Fruit fly (Drosophila melanogaster) whole organism, prepupa: ENCODE results near the gene CG6026.

ENCODE experiments used
- CG10669 ChIP-seq: fragments of 200-800 bp; sonication (Bioruptor generic); optimal IDR thresholded peaks from 3 replicates; lab custom pipeline; 2018; ENCODE audit warnings: missing biosample characterization, mild to moderate bottlenecking, missing genetic modification characterization, moderate library complexity
- CG11762 ChIP-seq: fragments of 200-800 bp; sonication (Bioruptor generic); optimal IDR thresholded peaks from 3 replicates; lab custom pipeline; 2016; ENCODE audit warnings: missing biosample characterization, missing genetic modification characterization; ENCODE audit not compliant: insufficient read depth
- CG15336 ChIP-seq: fragments of 200-800 bp; sonication (Bioruptor generic); IDR thresholded peaks from 2 replicates; pipeline ENCODE4 v1.3.6; 2022; ENCODE audit warnings: missing biosample characterization, missing genetic modification characterization
- CG1621 ChIP-seq: fragments of 200-800 bp; sonication (Bioruptor generic); optimal IDR thresholded peaks from 3 replicates; lab custom pipeline; 2018; ENCODE audit warnings: missing biosample characterization, mild to moderate bottlenecking, missing genetic modification characterization
- CG16779 ChIP-seq: fragments of 200-800 bp; sonication (Bioruptor generic); optimal IDR thresholded peaks from 3 replicates; lab custom pipeline; 2017; ENCODE audit warnings: missing biosample characterization, mild to moderate bottlenecking, missing genetic modification characterization
- CG3032 ChIP-seq: fragments of 200-800 bp; optimal IDR thresholded peaks from 2 replicates; lab custom pipeline; 2019; ENCODE audit warnings: missing biosample characterization, mild to moderate bottlenecking, missing genetic modification characterization, moderate library complexity
- CG31627 ChIP-seq: fragments of 200-800 bp; sonication (Bioruptor generic); optimal IDR thresholded peaks from 3 replicates; lab custom pipeline; 2016; ENCODE audit warnings: missing biosample characterization, missing genetic modification characterization
- CG32006 ChIP-seq: fragments of 200-800 bp; sonication (Bioruptor generic); optimal IDR thresholded peaks from 3 replicates; lab custom pipeline; 2017; ENCODE audit warnings: missing biosample characterization, mild to moderate bottlenecking, missing genetic modification characterization
- CG34406 ChIP-seq: fragments of 200-800 bp; sonication (Bioruptor generic); optimal IDR thresholded peaks from 3 replicates; lab custom pipeline; 2016; ENCODE audit warnings: missing biosample characterization, missing genetic modification characterization
- CG3919 ChIP-seq: fragments of 200-800 bp; sonication (Bioruptor generic); optimal IDR thresholded peaks from 3 replicates; lab custom pipeline; 2016; ENCODE audit warnings: missing biosample characterization, missing genetic modification characterization
- CG6276 ChIP-seq: fragments of 200-800 bp; sonication (Bioruptor generic); optimal IDR thresholded peaks from 2 replicates; lab custom pipeline; 2017; ENCODE audit warnings: missing biosample characterization, mild to moderate bottlenecking, missing genetic modification characterization
- CG6792 ChIP-seq: fragments of 200-800 bp; sonication (Bioruptor generic); optimal IDR thresholded peaks from 3 replicates; lab custom pipeline; 2016; ENCODE audit warnings: missing biosample characterization, missing genetic modification characterization
- CG6808 ChIP-seq: fragments of 200-800 bp; sonication (Bioruptor generic); optimal IDR thresholded peaks from 3 replicates; lab custom pipeline; 2017; ENCODE audit warnings: missing biosample characterization, missing genetic modification characterization, mild to moderate bottlenecking, moderate library complexity, missing genetic modification reagents
- CG7368 ChIP-seq: fragments of 200-800 bp; sonication (Bioruptor generic); optimal IDR thresholded peaks from 3 replicates; lab custom pipeline; 2016; ENCODE audit warnings: missing biosample characterization, missing genetic modification characterization
- CG8632 ChIP-seq: fragments of 200-800 bp; sonication (Bioruptor generic); optimal IDR thresholded peaks from 3 replicates; lab custom pipeline; 2016; ENCODE audit warnings: missing biosample characterization, missing genetic modification characterization
- CG9139 ChIP-seq: fragments of 200-800 bp; sonication (Bioruptor generic); optimal IDR thresholded peaks from 3 replicates; lab custom pipeline; 2017; ENCODE audit warnings: missing biosample characterization, mild to moderate bottlenecking, missing genetic modification characterization
- Eip75B ChIP-seq: fragments of 200-800 bp; sonication (Bioruptor generic); optimal IDR thresholded peaks from 3 replicates; lab custom pipeline; 2016; ENCODE audit warnings: missing biosample characterization, missing genetic modification characterization
- Eip78C ChIP-seq: fragments of 200-800 bp; sonication (Bioruptor generic); peaks from one replicate; lab custom pipeline; 2016; ENCODE audit warnings: missing biosample characterization, missing genetic modification characterization
- Eip93F ChIP-seq: fragments of 200-800 bp; sonication (Bioruptor generic); optimal IDR thresholded peaks from 2 replicates; lab custom pipeline; 2016; ENCODE audit warnings: missing biosample characterization, mild to moderate bottlenecking, missing genetic modification characterization
- Ets21C ChIP-seq: fragments of 200-800 bp; sonication (Bioruptor generic); optimal IDR thresholded peaks from 3 replicates; lab custom pipeline; 2016; ENCODE audit warnings: missing biosample characterization, missing genetic modification characterization
- Ets96B ChIP-seq: fragments of 200-800 bp; optimal IDR thresholded peaks from 2 replicates; lab custom pipeline; 2019; ENCODE audit warnings: missing biosample characterization, mild to moderate bottlenecking, missing genetic modification characterization, moderate library complexity
- Gug ChIP-seq: fragments of 200-800 bp; sonication (Bioruptor generic); IDR thresholded peaks from 2 replicates; pipeline ENCODE4 v1.3.6; 2022; ENCODE audit warnings: missing biosample characterization, missing genetic modification characterization
- Hr4 ChIP-seq: fragments of 200-800 bp; sonication (Bioruptor generic); optimal IDR thresholded peaks from 3 replicates; lab custom pipeline; 2016; ENCODE audit warnings: missing biosample characterization, missing genetic modification characterization
- Lpt ChIP-seq: fragments of 200-800 bp; sonication (Bioruptor generic); optimal IDR thresholded peaks from 3 replicates; lab custom pipeline; 2016; ENCODE audit warnings: missing biosample characterization, missing genetic modification characterization
- Met ChIP-seq: fragments of 200-800 bp; sonication (Bioruptor generic); optimal IDR thresholded peaks from 3 replicates; lab custom pipeline; 2016; ENCODE audit warnings: missing biosample characterization, missing genetic modification characterization
- OdsH ChIP-seq: fragments of 200-800 bp; sonication (Bioruptor generic); optimal IDR thresholded peaks from 3 replicates; lab custom pipeline; 2016; ENCODE audit warnings: missing biosample characterization, missing genetic modification characterization
- Smox ChIP-seq: fragments of 200-800 bp; sonication (Bioruptor generic); optimal IDR thresholded peaks from 3 replicates; lab custom pipeline; 2016; ENCODE audit warnings: missing biosample characterization, missing genetic modification characterization
- Sox102F ChIP-seq: fragments of 200-800 bp; sonication (Bioruptor generic); optimal IDR thresholded peaks from 2 replicates; lab custom pipeline; 2016; ENCODE audit warnings: missing biosample characterization, mild to moderate bottlenecking, missing genetic modification characterization
- Sox14 ChIP-seq: fragments of 200-800 bp; sonication (Bioruptor generic); optimal IDR thresholded peaks from 3 replicates; lab custom pipeline; 2016; ENCODE audit warnings: missing biosample characterization, missing genetic modification characterization
- Sox15 ChIP-seq: fragments of 200-800 bp; sonication (Bioruptor generic); optimal IDR thresholded peaks from 3 replicates; lab custom pipeline; 2016; ENCODE audit warnings: missing biosample characterization, missing genetic modification characterization
- achi ChIP-seq: fragments of 200-800 bp; sonication (Bioruptor generic); optimal IDR thresholded peaks from 3 replicates; lab custom pipeline; 2016; ENCODE audit warnings: missing biosample characterization, missing genetic modification characterization
- acj6 ChIP-seq: fragments of 200-800 bp; sonication (Bioruptor generic); optimal IDR thresholded peaks from 3 replicates; lab custom pipeline; 2016; ENCODE audit warnings: missing biosample characterization, missing genetic modification characterization
- cyc ChIP-seq: fragments of 200-800 bp; sonication (Bioruptor generic); optimal IDR thresholded peaks from 3 replicates; lab custom pipeline; 2016; ENCODE audit warnings: missing biosample characterization, missing genetic modification characterization
- dac ChIP-seq: fragments of 200-800 bp; sonication (Bioruptor generic); optimal IDR thresholded peaks from 2 replicates; lab custom pipeline; 2017; ENCODE audit warnings: missing biosample characterization, mild to moderate bottlenecking, missing genetic modification characterization
- dsx ChIP-seq: fragments of 200-800 bp; optimal IDR thresholded peaks from 3 replicates; lab custom pipeline; 2019; ENCODE audit warnings: missing biosample characterization, mild to moderate bottlenecking, missing genetic modification characterization, moderate library complexity; ENCODE audit not compliant: poor library complexity, severe bottlenecking
- eg ChIP-seq: fragments of 200-800 bp; sonication (Bioruptor generic); IDR thresholded peaks from 3 replicates; pipeline ENCODE4 v1.3.6; 2022; ENCODE audit warnings: missing biosample characterization, missing genetic modification characterization
- esn ChIP-seq: fragments of 200-800 bp; sonication (Bioruptor generic); optimal IDR thresholded peaks from 2 replicates; lab custom pipeline; 2016; ENCODE audit warnings: missing biosample characterization, mild to moderate bottlenecking, missing genetic modification characterization, moderate library complexity
- fd59A ChIP-seq: fragments of 200-800 bp; sonication (Bioruptor generic); optimal IDR thresholded peaks from 2 replicates; lab custom pipeline; 2017; ENCODE audit warnings: missing biosample characterization, mild to moderate bottlenecking, missing genetic modification characterization, missing genetic modification reagents
- fd85E ChIP-seq: fragments of 200-800 bp; sonication (Bioruptor generic); optimal IDR thresholded peaks from 3 replicates; lab custom pipeline; 2016; ENCODE audit warnings: missing biosample characterization, missing genetic modification characterization
- lz ChIP-seq: fragments of 200-800 bp; sonication (Bioruptor generic); optimal IDR thresholded peaks from 3 replicates; lab custom pipeline; 2016; ENCODE audit warnings: missing biosample characterization, missing genetic modification characterization
- net ChIP-seq: fragments of 200-800 bp; sonication (Bioruptor generic); optimal IDR thresholded peaks from 3 replicates; lab custom pipeline; 2016; ENCODE audit warnings: missing biosample characterization, missing genetic modification characterization
- pdm3 ChIP-seq: fragments of 200-800 bp; sonication (Bioruptor generic); optimal IDR thresholded peaks from 3 replicates; lab custom pipeline; 2016; ENCODE audit warnings: missing biosample characterization, missing genetic modification characterization
- salr ChIP-seq, 2 experiments: fragments of 200-800 bp; sonication (Bioruptor generic); optimal IDR thresholded peaks; 3 replicates each; lab custom pipeline; 2016 to 2018; ENCODE audit warnings: missing biosample characterization in 2 of 2, missing genetic modification characterization in 2 of 2, mild to moderate bottlenecking in 1 of 2
- svp ChIP-seq: fragments of 200-800 bp; sonication (Bioruptor generic); peaks from one replicate; lab custom pipeline; 2016; ENCODE audit warnings: missing biosample characterization, missing genetic modification characterization
- topi ChIP-seq: fragments of 200-800 bp; sonication (Bioruptor generic); optimal IDR thresholded peaks from 3 replicates; lab custom pipeline; 2016; ENCODE audit warnings: missing biosample characterization, missing genetic modification characterization
- vri ChIP-seq: fragments of 200-800 bp; sonication (Bioruptor generic); optimal IDR thresholded peaks from 3 replicates; lab custom pipeline; 2016; ENCODE audit warnings: missing biosample characterization, mild to moderate bottlenecking, missing genetic modification characterization

The CG6026 gene

DNA sequence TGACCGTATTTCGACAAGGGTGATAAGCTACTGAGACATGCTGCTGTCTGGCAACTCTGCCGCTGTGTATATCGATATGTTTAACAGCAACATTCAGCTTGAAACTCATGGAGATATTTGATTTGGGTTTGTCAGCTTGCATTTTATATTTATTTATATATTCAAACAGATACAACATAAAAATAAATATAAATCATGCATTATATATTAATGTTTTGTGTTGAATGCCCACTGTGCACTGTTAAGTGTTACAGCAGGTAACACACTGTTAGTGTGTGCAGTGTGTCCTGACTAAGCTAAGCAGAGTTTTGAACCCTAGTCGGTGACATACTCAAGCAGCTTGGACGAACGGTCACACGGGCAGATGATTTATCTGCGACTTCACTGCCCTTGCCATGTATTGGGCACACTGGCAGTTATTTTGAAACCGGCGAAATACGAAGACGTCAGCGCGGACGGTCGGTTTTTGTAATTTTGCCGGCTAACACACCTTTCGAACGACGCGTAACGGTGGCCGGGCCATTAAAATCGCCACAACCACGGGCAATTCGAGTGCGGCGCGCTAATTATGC, 49.6 kb upstream of the CG6026 start, which contains the start of the genes snRNP-U1-C and gukh (continued):
- TF ChIP-seq OdsH (GFP tag; lab: Kevin White, UChicago) (peak; percentile 84), cyc (GFP tag; lab: Kevin White, UChicago) (peak; percentile 44), salr (GFP tag; optimal IDR thresholded peaks at IDR 0.05; lab: Kevin White, UChicago) (peak; percentile 38 to 58), net (peak; percentile 75), CG6808 (GFP tag; lab: Kevin White, UChicago) (no peak), lz (GFP tag; lab: Kevin White, UChicago) (peak; percentile 62), dac (GFP tag; lab: Kevin White, UChicago) (peak; percentile 42), Hr4 (peak; percentile 79), CG15336 (GFP tag; lab: Robert Waterston, UW) (peak; percentile 84), Ets21C (GFP tag; lab: Kevin White, UChicago) (peak; percentile 46), Lpt (GFP tag; lab: Kevin White, UChicago) (peak; percentile 52), CG6276 (no peak), CG6792 (GFP tag; lab: Kevin White, UChicago) (peak; percentile 59), svp (peak; percentile 73)

DNA sequence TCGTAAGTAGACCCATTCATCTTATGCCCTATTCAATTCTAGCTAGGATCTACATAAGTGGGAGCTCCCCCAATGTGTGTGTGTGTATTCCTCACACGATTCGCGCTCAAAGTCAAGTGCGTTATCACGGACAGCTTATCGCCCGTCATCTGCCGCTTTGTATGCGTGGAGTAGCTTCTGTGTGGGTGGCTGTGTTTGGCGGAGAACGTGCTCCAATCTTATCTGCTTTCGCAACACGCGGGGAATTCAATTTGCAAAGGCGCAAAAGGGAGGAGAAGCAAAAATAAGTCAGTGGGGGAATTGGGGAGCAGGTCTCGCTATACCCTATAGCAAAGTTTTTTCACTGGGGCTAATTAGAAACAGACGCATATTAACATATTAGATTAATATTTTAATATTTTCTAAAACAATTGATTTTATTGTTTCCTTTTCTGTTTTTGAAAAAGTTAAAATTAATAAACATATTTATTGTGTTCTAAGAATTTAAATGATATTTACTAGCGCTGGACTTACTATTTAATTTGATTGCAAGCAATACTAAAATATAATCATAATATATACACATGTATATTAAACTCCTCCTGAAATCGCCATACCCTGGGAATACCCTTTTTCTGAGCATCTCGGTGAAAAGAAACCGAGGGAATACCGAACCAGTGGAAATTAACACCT, 48.1 kb upstream of the CG6026 start:
- TF ChIP-seq Eip93F (GFP tag; lab: Kevin White, UChicago) (peak; percentile 66), CG34406 (GFP tag; lab: Kevin White, UChicago) (peak; percentile 90), dsx (GFP tag; lab: Kevin White, UChicago) (peak; percentile 62), Ets21C (GFP tag; lab: Kevin White, UChicago) (peak; percentile 60), Sox15 (GFP tag; lab: Kevin White, UChicago) (peak; percentile 81), CG3032 (tag; lab: Kevin White, UChicago) (peak; percentile 72), CG6276 (peak; percentile 44), CG31627 (GFP tag; lab: Kevin White, UChicago) (peak; percentile 84), Gug (no peak), esn (peak; percentile 93), fd59A (peak; percentile 74), Hr4 (peak; percentile 71), CG3919 (GFP tag; lab: Kevin White, UChicago) (peak; percentile 87), cyc (GFP tag; lab: Kevin White, UChicago) (peak; percentile 84), achi (GFP tag; lab: Kevin White, UChicago) (peak; percentile 83), Smox (GFP tag; lab: Kevin White, UChicago) (peak; percentile 89), eg (GFP tag; lab: Robert Waterston, UW) (0 out of 3 replicates have a peak, but pooled peaks have one; percentile 37), CG8632 (GFP tag; lab: Kevin White, UChicago) (peak; percentile 88), Sox102F (GFP tag; lab: Kevin White, UChicago) (peak; percentile 73), CG6808 (GFP tag; lab: Kevin White, UChicago) (peak; percentile 74), net (peak; percentile 79), Eip78C (peak; percentile 93), topi (GFP tag; lab: Kevin White, UChicago) (peak; percentile 80), Eip75B (GFP tag; lab: Kevin White, UChicago) (peak; percentile 58), CG32006 (GFP tag; lab: Kevin White, UChicago) (peak; percentile 86), salr (GFP tag; optimal IDR thresholded peaks at IDR 0.05; lab: Kevin White, UChicago) (peak in 1 of 2 experiments; percentile 88), CG9139 (GFP tag; lab: Kevin White, UChicago) (peak; percentile 38), CG7368 (peak; percentile 76), CG6792 (GFP tag; lab: Kevin White, UChicago) (peak; percentile 87), CG10669 (GFP tag; lab: Kevin White, UChicago) (peak; percentile 73), Sox14 (GFP tag; lab: Kevin White, UChicago) (peak; percentile 71), CG1621 (peak; percentile 3), Ets96B (tag; lab: Kevin White, UChicago) (peak; percentile 88), vri (GFP tag; lab: Kevin White, UChicago) (peak; percentile 64), pdm3 (GFP tag; lab: Kevin White, UChicago) (peak; percentile 82), CG11762 (GFP tag; lab: Kevin White, UChicago) (peak; percentile 71), Met (GFP tag; lab: Kevin White, UChicago) (peak; percentile 88), Lpt (GFP tag; lab: Kevin White, UChicago) (peak; percentile 69), acj6 (GFP tag; lab: Kevin White, UChicago) (peak; percentile 89), CG16779 (tag; lab: Kevin White, UChicago) (peak; percentile 59), fd85E (GFP tag; lab: Kevin White, UChicago) (peak; percentile 29), svp (peak; percentile 87)
